Fruit fly (Drosophila melanogaster) whole organism, pupa: ENCODE results near the gene CG43799.

ENCODE experiments used
- CG10348 ChIP-seq: fragments of 200-800 bp; sonication (Bioruptor generic); IDR thresholded peaks from 2 replicates; pipeline ENCODE4 v1.3.6; 2022; ENCODE audit warnings: missing biosample characterization, missing genetic modification characterization
- CG12605 ChIP-seq: fragments of 200-800 bp; sonication (Bioruptor generic); IDR thresholded peaks from 2 replicates; pipeline ENCODE4 v1.3.6; 2022; ENCODE audit warnings: missing biosample characterization, missing genetic modification characterization
- CG13204 ChIP-seq: fragments of 200-800 bp; sonication (Bioruptor generic); optimal IDR thresholded peaks from 2 replicates; lab custom pipeline; 2018; ENCODE audit warnings: missing biosample characterization, mild to moderate bottlenecking, missing genetic modification characterization, moderate library complexity
- CG14655 ChIP-seq: fragments of 200-800 bp; sonication (Bioruptor generic); optimal IDR thresholded peaks from 3 replicates; lab custom pipeline; 2017; ENCODE audit warnings: mild to moderate bottlenecking, missing biosample characterization, missing genetic modification reagents, missing genetic modification characterization
- CG15710 ChIP-seq: fragments of 200-800 bp; sonication (Bioruptor generic); optimal IDR thresholded peaks from 2 replicates; lab custom pipeline; 2018; ENCODE audit warnings: missing biosample characterization, mild to moderate bottlenecking, missing genetic modification characterization, moderate library complexity
- CG17806 ChIP-seq: fragments of 200-800 bp; sonication (Bioruptor generic); optimal IDR thresholded peaks from 2 replicates; lab custom pipeline; 2018; ENCODE audit warnings: missing biosample characterization, mild to moderate bottlenecking, missing genetic modification characterization, moderate library complexity
- CG32121 ChIP-seq: fragments of 200-800 bp; sonication (Bioruptor generic); IDR thresholded peaks from 2 replicates; pipeline ENCODE4 v1.3.6; 2022; ENCODE audit warnings: missing biosample characterization, missing genetic modification characterization
- CG34367 ChIP-seq: fragments of 200-800 bp; sonication (Bioruptor generic); optimal IDR thresholded peaks from 2 replicates; lab custom pipeline; 2018; ENCODE audit warnings: missing biosample characterization, mild to moderate bottlenecking, missing genetic modification characterization
- CG4496 ChIP-seq: fragments of 200-800 bp; sonication (Bioruptor generic); IDR thresholded peaks from 3 replicates; pipeline ENCODE4 v1.3.6; 2022; ENCODE audit warnings: missing biosample characterization, missing genetic modification characterization
- CG8159 ChIP-seq: fragments of 200-800 bp; sonication (Bioruptor generic); optimal IDR thresholded peaks from 3 replicates; lab custom pipeline; 2018; ENCODE audit warnings: missing biosample characterization, mild to moderate bottlenecking, missing genetic modification characterization, moderate library complexity
- CG8301 ChIP-seq: fragments of 200-800 bp; sonication (Bioruptor generic); optimal IDR thresholded peaks from 2 replicates; lab custom pipeline; 2018; ENCODE audit warnings: missing biosample characterization, mild to moderate bottlenecking, missing genetic modification characterization
- CG9948 ChIP-seq: fragments of 200-800 bp; sonication (Bioruptor generic); optimal IDR thresholded peaks from 2 replicates; lab custom pipeline; 2018; ENCODE audit warnings: missing biosample characterization, mild to moderate bottlenecking, missing genetic modification characterization, moderate library complexity
- D1 ChIP-seq: fragments of 200-800 bp; sonication (Bioruptor generic); optimal IDR thresholded peaks from 2 replicates; lab custom pipeline; 2018; ENCODE audit warnings: missing biosample characterization, mild to moderate bottlenecking, missing genetic modification characterization, moderate library complexity
- EcR ChIP-seq: fragments of 200-800 bp; sonication (Bioruptor generic); optimal IDR thresholded peaks from 3 replicates; lab custom pipeline; 2019; ENCODE audit warnings: missing biosample characterization, missing genetic modification characterization, mild to moderate bottlenecking, moderate library complexity, missing genetic modification reagents
- Ets98B ChIP-seq: fragments of 200-800 bp; sonication (Bioruptor generic); IDR thresholded peaks from 2 replicates; pipeline ENCODE4 v1.3.6; 2022; ENCODE audit warnings: missing biosample characterization, missing genetic modification characterization
- Pif1A ChIP-seq: fragments of 200-800 bp; sonication (Bioruptor generic); optimal IDR thresholded peaks from 3 replicates; lab custom pipeline; 2016; ENCODE audit warnings: missing biosample characterization, missing genetic modification characterization
- Pif1B ChIP-seq: fragments of 200-800 bp; sonication (Bioruptor generic); optimal IDR thresholded peaks from 3 replicates; lab custom pipeline; 2016; ENCODE audit warnings: missing biosample characterization, missing genetic modification characterization
- Snoo ChIP-seq: fragments of 200-800 bp; sonication (Bioruptor generic); optimal IDR thresholded peaks from 3 replicates; lab custom pipeline; 2017; ENCODE audit warnings: missing biosample characterization, mild to moderate bottlenecking, missing genetic modification characterization, inconsistent platforms
- fd96Ca ChIP-seq: fragments of 200-800 bp; sonication (Bioruptor generic); IDR thresholded peaks from 3 replicates; pipeline ENCODE4 v1.3.6; 2022; ENCODE audit warnings: missing biosample characterization, missing genetic modification characterization
- gl ChIP-seq: fragments of 200-800 bp; sonication (Bioruptor generic); optimal IDR thresholded peaks from 2 replicates; lab custom pipeline; 2018; ENCODE audit warnings: missing biosample characterization, mild to moderate bottlenecking, missing genetic modification characterization
- rn ChIP-seq: fragments of 200-800 bp; sonication (Bioruptor generic); IDR thresholded peaks from 2 replicates; pipeline ENCODE4 v1.3.6; 2022; ENCODE audit warnings: missing biosample characterization, missing genetic modification characterization

Gene CG43799

DNA sequence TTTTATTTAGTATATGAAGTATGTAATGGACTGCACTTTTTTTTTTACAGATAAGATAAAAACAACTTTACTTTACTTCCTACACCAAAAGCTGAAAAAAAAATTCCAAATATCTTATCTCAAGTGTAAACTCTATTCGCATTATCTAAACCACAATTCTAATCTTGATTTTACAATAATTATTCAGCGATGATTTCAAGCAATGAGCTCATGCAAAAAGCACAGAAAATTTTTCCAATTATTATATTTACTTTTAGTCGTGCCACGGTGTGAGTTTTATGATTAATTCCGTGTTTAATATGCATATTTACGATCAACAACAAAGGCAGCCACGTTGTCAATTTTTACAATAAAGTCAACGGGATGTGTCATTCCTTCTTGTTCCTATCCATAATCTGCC, 11.3 kb upstream of the CG43799 start:
- TF ChIP-seq CG34367 (tag; lab: Kevin White, UChicago) (no peak), rn (no peak)

DNA sequence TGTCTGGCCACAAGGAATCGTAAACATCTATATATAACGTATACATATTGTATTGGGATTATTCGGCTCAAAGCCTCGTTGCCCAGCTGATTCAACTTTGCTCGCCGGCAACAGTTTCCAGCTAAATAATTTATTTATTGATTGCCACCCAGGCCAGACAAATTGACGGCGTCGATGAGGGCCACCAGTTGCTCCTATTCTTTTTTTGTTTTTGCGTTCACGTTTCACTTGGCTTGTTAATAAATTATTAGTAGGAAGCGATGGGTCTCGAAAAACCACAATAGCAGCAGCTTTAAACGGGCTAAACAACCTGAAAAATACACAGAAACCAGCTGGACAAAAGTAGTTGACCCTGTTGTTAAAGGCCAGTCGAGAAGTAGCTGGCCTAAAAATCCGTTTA, 10.5 kb upstream of the CG43799 start:
- TF ChIP-seq CG4496 (0 out of 3 replicates have a peak, but pooled peaks have one; percentile 34), CG9948 (no peak), EcR (GFP tag; lab: Kevin White, UChicago) (peak; percentile 6)

DNA sequence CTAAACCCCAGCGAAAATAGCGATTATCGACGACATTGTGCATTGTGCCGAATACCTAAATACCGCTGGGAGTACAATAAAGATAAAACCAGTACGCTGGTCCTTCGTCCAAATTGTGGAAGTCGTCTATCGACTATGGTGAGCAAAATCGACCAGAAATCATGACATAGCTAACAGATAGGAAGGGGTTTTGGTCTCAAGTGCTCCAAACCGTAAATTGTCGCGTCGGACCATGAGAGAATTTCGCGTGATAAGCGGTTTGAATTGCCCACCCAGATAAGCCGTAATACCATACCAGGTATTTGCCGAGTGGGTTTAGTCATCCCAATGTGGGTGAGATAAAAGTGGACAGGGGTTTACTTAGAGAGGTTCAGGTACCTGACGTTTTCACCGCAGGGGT, 9.6 kb upstream of the CG43799 start:
- no peak for TF ChIP-seq D1
- TF ChIP-seq CG8159 (tag; lab: Kevin White, UChicago) = no peak
- TF ChIP-seq CG10348 (GFP tag; lab: Robert Waterston, UW) = no peak
- no peak for TF ChIP-seq EcR (GFP tag; lab: Kevin White, UChicago)
- no peak for TF ChIP-seq CG17806 (tag; lab: Kevin White, UChicago)
- no peak for TF ChIP-seq CG14655 (GFP tag; lab: Kevin White, UChicago)
- TF ChIP-seq Pif1B (GFP tag; lab: Kevin White, UChicago) = no peak
- no peak for TF ChIP-seq rn
- TF ChIP-seq CG4496 = no peak; the same call in 2 of the 3 replicates
- no peak for TF ChIP-seq CG12605 (GFP tag; lab: Robert Waterston, UW)
- no peak for TF ChIP-seq CG13204 (GFP tag; lab: Kevin White, UChicago)

DNA sequence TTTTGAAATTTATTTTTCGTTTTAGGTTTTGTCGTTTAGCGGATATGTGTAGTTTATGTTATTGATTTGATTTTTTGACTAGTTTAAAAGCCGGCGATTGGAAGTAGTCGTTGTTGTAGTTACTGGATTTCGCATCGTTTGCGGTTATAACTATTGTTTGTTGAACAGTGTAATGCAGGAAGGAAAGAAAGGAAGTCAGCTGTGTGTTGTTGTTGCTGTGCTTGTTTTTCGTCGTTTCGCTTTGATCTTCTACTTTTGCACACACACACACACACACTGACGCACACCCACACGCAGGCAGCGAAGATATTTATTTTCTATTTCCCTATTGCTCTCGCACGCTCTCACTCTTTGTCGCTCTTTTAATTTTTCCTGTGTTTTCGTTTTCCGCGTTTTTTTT, 8.4 kb upstream of the CG43799 start:
- peak; percentile 6 for TF ChIP-seq CG14655 (GFP tag; lab: Kevin White, UChicago)
- TF ChIP-seq CG8301 (tag; lab: Kevin White, UChicago) = peak; percentile 5
- no peak for TF ChIP-seq CG12605 (GFP tag; lab: Robert Waterston, UW)
- no peak for TF ChIP-seq CG17806 (tag; lab: Kevin White, UChicago)
- TF ChIP-seq CG4496 = peak; percentile 8; the same call in 2 of the 3 replicates

DNA sequence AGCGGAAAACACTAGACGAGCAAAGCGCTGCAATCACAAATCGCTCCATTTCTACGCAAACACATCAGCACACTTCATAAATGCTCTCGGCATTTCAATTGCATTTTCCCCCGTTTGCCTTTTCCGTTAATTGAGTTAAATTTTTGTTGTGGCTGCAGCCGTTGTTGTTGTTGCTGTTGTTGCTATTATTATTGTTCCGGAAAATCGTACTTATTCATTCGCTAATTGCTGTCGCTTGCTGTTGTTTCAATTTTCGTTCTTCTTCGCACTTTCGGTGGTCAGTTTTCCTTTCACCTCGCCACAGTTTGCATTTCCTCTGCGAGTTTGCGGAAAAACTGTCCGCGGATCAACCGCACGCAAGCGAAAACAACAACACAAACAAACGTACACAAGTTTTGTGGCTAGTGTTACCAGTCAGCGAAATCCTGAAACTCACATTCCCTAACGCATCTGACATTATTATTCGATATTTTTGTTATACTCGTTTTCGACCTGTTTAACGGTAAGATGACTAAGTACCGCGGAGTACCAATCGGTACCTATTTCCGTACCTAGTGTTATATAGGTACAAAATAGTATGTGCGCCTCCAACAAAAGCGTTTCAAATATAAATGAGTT, 7.8 kb upstream of the CG43799 start, which contains the start of gene CG13784:
Gene CG13784, minus strand, starts transcription at position 384 of the 618 bp plus-strand sequence.
- TF ChIP-seq Pif1B (GFP tag; lab: Kevin White, UChicago) (peak; percentile 28), CG9948 (no peak), CG17806 (tag; lab: Kevin White, UChicago) (no peak), CG10348 (GFP tag; lab: Robert Waterston, UW) (no peak), CG8159 (tag; lab: Kevin White, UChicago) (no peak), CG12605 (GFP tag; lab: Robert Waterston, UW) (peak; percentile 19; the same call in 1 of the 2 replicates), CG4496 (peak; percentile 76), Ets98B (0 out of 2 replicates have a peak, but pooled peaks have one; percentile 44), CG15710 (tag; lab: Kevin White, UChicago) (peak; percentile 19), CG8301 (tag; lab: Kevin White, UChicago) (peak; percentile 16), Pif1A (GFP tag; lab: Kevin White, UChicago) (no peak), Snoo (peak; percentile 14), CG34367 (tag; lab: Kevin White, UChicago) (peak; percentile 13), CG32121 (GFP tag; lab: Robert Waterston, UW) (peak; percentile 33), D1 (no peak), gl (tag; lab: Kevin White, UChicago) (no peak)

DNA sequence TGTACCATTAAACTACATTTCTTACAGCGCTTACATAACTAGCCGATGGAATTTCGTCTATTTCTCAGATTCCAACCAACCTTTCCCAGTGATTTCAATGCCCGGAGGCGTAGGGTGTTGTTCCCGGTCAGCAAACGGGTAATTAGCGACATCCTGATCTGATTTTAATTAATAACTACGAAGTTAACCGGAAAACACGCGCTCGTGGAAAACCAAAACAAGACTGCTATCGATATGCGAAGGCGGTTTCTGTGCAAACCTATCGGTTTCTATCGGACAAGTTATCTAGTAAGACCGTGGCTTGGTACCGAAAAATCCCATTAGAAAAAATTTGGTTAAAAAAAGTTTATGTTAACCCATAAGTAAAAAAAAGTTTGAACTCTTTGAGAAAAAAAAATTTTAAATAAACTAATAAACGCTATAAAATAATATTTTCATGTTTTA, 4.7 kb upstream of the CG43799 start, which contains the start of gene mEFG1:
Gene mEFG1, minus strand, starts transcription at position 253 of the 444 bp plus-strand sequence.
- TF ChIP-seq CG13204 (GFP tag; lab: Kevin White, UChicago) (no peak), CG4496 (peak; percentile 43; the same call in 2 of the 3 replicates)

DNA sequence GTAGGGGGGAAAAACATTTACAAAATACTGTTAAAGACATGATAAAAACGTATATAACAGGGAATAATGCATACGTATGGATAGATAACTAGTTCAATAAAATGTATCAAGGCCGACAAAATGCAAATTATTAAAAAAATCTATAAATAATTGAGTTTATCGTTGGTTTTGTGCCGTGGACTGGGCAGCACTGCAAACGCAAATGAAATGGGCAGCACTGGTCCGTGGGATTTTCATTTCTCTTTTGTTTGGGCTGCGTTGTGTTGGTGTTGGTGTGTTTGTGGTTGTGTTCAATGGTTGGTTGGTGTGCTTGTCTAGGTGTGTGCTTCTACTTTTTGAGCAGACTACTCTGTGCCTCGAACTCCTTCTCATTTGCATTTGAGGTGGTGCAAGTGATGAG, 947 bp upstream of the CG43799 start:
- TF ChIP-seq CG9948 = no peak
- no peak for TF ChIP-seq CG32121 (GFP tag; lab: Robert Waterston, UW)
- TF ChIP-seq Pif1B (GFP tag; lab: Kevin White, UChicago) = no peak
- TF ChIP-seq CG13204 (GFP tag; lab: Kevin White, UChicago) = no peak
- no peak for TF ChIP-seq CG14655 (GFP tag; lab: Kevin White, UChicago)
- TF ChIP-seq CG8301 (tag; lab: Kevin White, UChicago) = no peak
- TF ChIP-seq fd96Ca (GFP tag; lab: Robert Waterston, UW) = no peak
- TF ChIP-seq CG10348 (GFP tag; lab: Robert Waterston, UW) = no peak
- no peak for TF ChIP-seq CG15710 (tag; lab: Kevin White, UChicago)
- TF ChIP-seq Ets98B = no peak
- no peak for TF ChIP-seq rn
- TF ChIP-seq CG4496 = no peak
- no peak for TF ChIP-seq CG8159 (tag; lab: Kevin White, UChicago)
- TF ChIP-seq gl (tag; lab: Kevin White, UChicago) = no peak
- TF ChIP-seq Snoo = no peak
- no peak for TF ChIP-seq D1
- TF ChIP-seq CG34367 (tag; lab: Kevin White, UChicago) = no peak
- TF ChIP-seq CG17806 (tag; lab: Kevin White, UChicago) = no peak
